Fruit fly (Drosophila melanogaster) whole organism, pupa: ENCODE results near the gene CG11811.

Experiments
- CG10348 ChIP-seq: fragments of 200-800 bp; sonication (Bioruptor generic); IDR thresholded peaks from 2 replicates; pipeline ENCODE4 v1.3.6; 2022; ENCODE audit warnings: missing biosample characterization, missing genetic modification characterization
- CG12605 ChIP-seq: fragments of 200-800 bp; sonication (Bioruptor generic); IDR thresholded peaks from 2 replicates; pipeline ENCODE4 v1.3.6; 2022; ENCODE audit warnings: missing biosample characterization, missing genetic modification characterization
- CG13204 ChIP-seq: fragments of 200-800 bp; sonication (Bioruptor generic); optimal IDR thresholded peaks from 2 replicates; lab custom pipeline; 2018; ENCODE audit warnings: missing biosample characterization, mild to moderate bottlenecking, missing genetic modification characterization, moderate library complexity
- CG14655 ChIP-seq: fragments of 200-800 bp; sonication (Bioruptor generic); optimal IDR thresholded peaks from 3 replicates; lab custom pipeline; 2017; ENCODE audit warnings: mild to moderate bottlenecking, missing biosample characterization, missing genetic modification reagents, missing genetic modification characterization
- CG15710 ChIP-seq: fragments of 200-800 bp; sonication (Bioruptor generic); optimal IDR thresholded peaks from 2 replicates; lab custom pipeline; 2018; ENCODE audit warnings: missing biosample characterization, mild to moderate bottlenecking, missing genetic modification characterization, moderate library complexity
- CG17806 ChIP-seq: fragments of 200-800 bp; sonication (Bioruptor generic); optimal IDR thresholded peaks from 2 replicates; lab custom pipeline; 2018; ENCODE audit warnings: missing biosample characterization, mild to moderate bottlenecking, missing genetic modification characterization, moderate library complexity
- CG32121 ChIP-seq: fragments of 200-800 bp; sonication (Bioruptor generic); IDR thresholded peaks from 2 replicates; pipeline ENCODE4 v1.3.6; 2022; ENCODE audit warnings: missing biosample characterization, missing genetic modification characterization
- CG34367 ChIP-seq: fragments of 200-800 bp; sonication (Bioruptor generic); optimal IDR thresholded peaks from 2 replicates; lab custom pipeline; 2018; ENCODE audit warnings: missing biosample characterization, mild to moderate bottlenecking, missing genetic modification characterization
- CG4496 ChIP-seq: fragments of 200-800 bp; sonication (Bioruptor generic); IDR thresholded peaks from 3 replicates; pipeline ENCODE4 v1.3.6; 2022; ENCODE audit warnings: missing biosample characterization, missing genetic modification characterization
- CG8159 ChIP-seq: fragments of 200-800 bp; sonication (Bioruptor generic); optimal IDR thresholded peaks from 3 replicates; lab custom pipeline; 2018; ENCODE audit warnings: missing biosample characterization, mild to moderate bottlenecking, missing genetic modification characterization, moderate library complexity
- CG8301 ChIP-seq: fragments of 200-800 bp; sonication (Bioruptor generic); optimal IDR thresholded peaks from 2 replicates; lab custom pipeline; 2018; ENCODE audit warnings: missing biosample characterization, mild to moderate bottlenecking, missing genetic modification characterization
- CG9948 ChIP-seq: fragments of 200-800 bp; sonication (Bioruptor generic); optimal IDR thresholded peaks from 2 replicates; lab custom pipeline; 2018; ENCODE audit warnings: missing biosample characterization, mild to moderate bottlenecking, missing genetic modification characterization, moderate library complexity
- D1 ChIP-seq: fragments of 200-800 bp; sonication (Bioruptor generic); optimal IDR thresholded peaks from 2 replicates; lab custom pipeline; 2018; ENCODE audit warnings: missing biosample characterization, mild to moderate bottlenecking, missing genetic modification characterization, moderate library complexity
- EcR ChIP-seq: fragments of 200-800 bp; sonication (Bioruptor generic); optimal IDR thresholded peaks from 3 replicates; lab custom pipeline; 2019; ENCODE audit warnings: missing biosample characterization, missing genetic modification characterization, mild to moderate bottlenecking, moderate library complexity, missing genetic modification reagents
- Ets98B ChIP-seq: fragments of 200-800 bp; sonication (Bioruptor generic); IDR thresholded peaks from 2 replicates; pipeline ENCODE4 v1.3.6; 2022; ENCODE audit warnings: missing biosample characterization, missing genetic modification characterization
- Pif1A ChIP-seq: fragments of 200-800 bp; sonication (Bioruptor generic); optimal IDR thresholded peaks from 3 replicates; lab custom pipeline; 2016; ENCODE audit warnings: missing biosample characterization, missing genetic modification characterization
- Pif1B ChIP-seq: fragments of 200-800 bp; sonication (Bioruptor generic); optimal IDR thresholded peaks from 3 replicates; lab custom pipeline; 2016; ENCODE audit warnings: missing biosample characterization, missing genetic modification characterization
- Snoo ChIP-seq: fragments of 200-800 bp; sonication (Bioruptor generic); optimal IDR thresholded peaks from 3 replicates; lab custom pipeline; 2017; ENCODE audit warnings: missing biosample characterization, mild to moderate bottlenecking, missing genetic modification characterization, inconsistent platforms
- fd96Ca ChIP-seq: fragments of 200-800 bp; sonication (Bioruptor generic); IDR thresholded peaks from 3 replicates; pipeline ENCODE4 v1.3.6; 2022; ENCODE audit warnings: missing biosample characterization, missing genetic modification characterization
- gl ChIP-seq: fragments of 200-800 bp; sonication (Bioruptor generic); optimal IDR thresholded peaks from 2 replicates; lab custom pipeline; 2018; ENCODE audit warnings: missing biosample characterization, mild to moderate bottlenecking, missing genetic modification characterization
- rn ChIP-seq: fragments of 200-800 bp; sonication (Bioruptor generic); IDR thresholded peaks from 2 replicates; pipeline ENCODE4 v1.3.6; 2022; ENCODE audit warnings: missing biosample characterization, missing genetic modification characterization

Gene CG11811

DNA sequence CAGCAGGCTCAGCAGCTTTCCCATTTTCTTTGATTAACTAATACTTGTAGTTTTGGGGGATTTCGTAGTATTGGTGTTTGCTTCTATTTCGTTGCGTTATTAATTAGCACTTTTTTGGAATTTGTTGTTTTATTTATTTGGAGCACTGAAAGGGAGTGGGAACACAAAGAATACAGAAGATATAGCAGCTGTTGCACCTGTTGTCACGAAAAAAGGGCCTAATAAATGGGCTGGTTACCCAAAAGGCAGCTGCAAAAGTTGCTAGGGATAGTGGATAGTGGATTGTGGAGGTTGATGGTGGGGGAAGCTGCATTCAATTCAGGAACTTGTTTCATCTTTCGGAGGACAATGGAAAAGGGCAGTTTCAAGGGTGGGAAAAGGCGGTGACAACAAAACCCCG, 31.3 kb upstream of the CG11811 start:
- TF ChIP-seq Pif1A (GFP tag; lab: Kevin White, UChicago) (no peak), fd96Ca (no peak), CG13204 (no peak), gl (tag; lab: Kevin White, UChicago) (no peak), Pif1B (GFP tag; lab: Kevin White, UChicago) (no peak), Snoo (no peak), CG8159 (no peak), CG17806 (tag; lab: Kevin White, UChicago) (no peak), CG12605 (GFP tag; lab: Robert Waterston, UW) (no peak), EcR (GFP tag; lab: Kevin White, UChicago) (no peak), CG34367 (no peak), CG9948 (no peak), CG8301 (tag; lab: Kevin White, UChicago) (no peak), CG14655 (no peak), CG10348 (GFP tag; lab: Robert Waterston, UW) (no peak), D1 (tag; lab: Kevin White, UChicago) (no peak), CG15710 (tag; lab: Kevin White, UChicago) (no peak), rn (GFP tag; lab: Robert Waterston, UW) (no peak)

DNA sequence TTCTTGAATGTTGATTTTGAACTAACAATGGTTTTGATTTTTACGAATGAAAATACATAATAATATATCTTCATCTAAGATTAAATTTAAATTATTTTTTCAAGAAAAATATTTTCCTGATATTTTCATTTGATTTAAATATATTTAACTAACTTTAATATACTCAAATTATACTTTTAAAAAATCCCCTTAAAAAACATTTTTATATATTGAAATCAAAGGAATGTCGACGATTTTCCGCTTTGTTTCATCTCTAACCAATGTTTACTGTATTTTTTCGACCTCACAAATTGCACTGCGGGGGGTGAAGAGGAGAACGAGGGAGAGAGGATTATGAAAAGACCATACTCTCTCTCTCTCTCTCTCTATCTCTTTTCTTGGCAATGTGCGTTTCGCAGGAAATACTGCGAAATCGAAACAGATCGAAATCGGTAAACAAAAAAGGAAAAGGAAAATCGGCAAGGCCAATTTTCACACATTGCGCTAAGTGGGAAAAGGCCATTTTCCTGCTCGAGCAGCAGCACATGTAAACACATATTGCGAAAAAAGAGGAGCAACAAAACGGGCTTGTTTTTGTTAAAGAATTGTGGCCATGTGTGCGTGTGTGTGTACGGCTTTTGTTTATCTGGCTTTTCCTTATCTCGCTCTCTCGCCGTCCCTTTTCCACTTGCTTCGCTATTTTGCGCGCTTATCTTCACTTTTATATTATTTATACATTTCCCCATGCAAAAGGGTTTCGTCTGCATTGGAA, 30.7 kb upstream of the CG11811 start:
- TF ChIP-seq CG10348 (GFP tag; lab: Robert Waterston, UW) (no peak), gl (tag; lab: Kevin White, UChicago) (no peak), CG14655 (no peak), CG34367 (peak; percentile 12), CG8159 (peak; percentile 10), CG12605 (GFP tag; lab: Robert Waterston, UW) (no peak), CG13204 (no peak), CG4496 (GFP tag; lab: Robert Waterston, UW) (no peak)

DNA sequence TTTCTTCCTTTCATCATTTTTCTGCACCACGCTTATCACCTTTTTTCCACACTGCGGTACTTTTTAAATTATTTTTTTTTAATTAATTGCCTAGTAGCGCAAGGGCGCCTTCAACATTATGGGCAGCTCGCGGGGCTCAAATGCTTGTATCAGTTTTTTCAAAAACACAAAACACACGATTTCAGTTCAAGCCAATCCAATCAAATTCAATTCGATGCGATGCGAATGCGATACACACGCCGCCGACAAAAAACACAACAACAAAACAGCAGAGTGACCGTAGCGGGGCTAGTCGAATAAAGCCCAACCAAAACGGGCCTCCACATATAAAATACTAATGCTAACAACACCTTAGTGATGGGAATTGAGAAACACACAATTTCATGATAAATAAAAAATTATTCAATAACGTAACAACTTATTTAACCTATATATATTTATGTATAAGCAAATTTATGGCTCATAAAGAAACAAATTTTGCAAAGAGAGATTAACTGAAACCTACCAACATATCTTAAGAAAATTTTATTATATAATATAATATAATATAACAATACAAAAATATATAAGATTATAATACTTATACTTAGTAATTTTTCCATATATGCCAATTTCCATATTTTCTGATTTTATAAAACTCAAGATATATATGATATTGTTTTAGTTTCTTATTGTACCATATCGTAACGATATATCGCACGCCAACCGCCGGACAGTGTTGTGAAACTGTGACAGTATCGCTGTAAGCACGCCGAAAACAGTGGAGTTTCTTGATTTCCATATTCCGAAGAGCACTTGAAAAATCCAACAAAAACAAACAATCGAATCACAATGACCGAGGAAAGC, 29.9 kb upstream of the CG11811 start, which contains the start of the genes CG32066 and CG8003:
TSS of gene CG32066 (minus strand) at position 270 of the 846 bp plus-strand sequence.
TSS of gene CG8003 (plus strand) at position 732 of the 846 bp plus-strand sequence.
- TF ChIP-seq D1 (tag; lab: Kevin White, UChicago) = peak; percentile 62
- TF ChIP-seq CG12605 (GFP tag; lab: Robert Waterston, UW) = no peak
- TF ChIP-seq gl (tag; lab: Kevin White, UChicago) = no peak
- peak; percentile 23; the same call in 1 of the 2 replicates for TF ChIP-seq Ets98B (GFP tag; lab: Robert Waterston, UW)
- TF ChIP-seq fd96Ca = peak; percentile 13; the same call in 1 of the 3 replicates
- TF ChIP-seq rn (GFP tag; lab: Robert Waterston, UW) = no peak
- no peak for TF ChIP-seq CG14655
- TF ChIP-seq CG4496 (GFP tag; lab: Robert Waterston, UW) = peak; percentile 31; the same call in 2 of the 3 replicates
- TF ChIP-seq CG17806 (tag; lab: Kevin White, UChicago) = no peak
- peak; percentile 49; the same call in 1 of the 2 replicates for TF ChIP-seq CG32121 (GFP tag; lab: Robert Waterston, UW)
- TF ChIP-seq Pif1A (GFP tag; lab: Kevin White, UChicago) = peak; percentile 42
- peak; percentile 36 for TF ChIP-seq CG15710 (tag; lab: Kevin White, UChicago)
- TF ChIP-seq CG13204 = no peak
- TF ChIP-seq Pif1B (GFP tag; lab: Kevin White, UChicago) = peak; percentile 19
- TF ChIP-seq CG9948 = no peak
- TF ChIP-seq CG8301 (tag; lab: Kevin White, UChicago) = peak; percentile 9
- no peak for TF ChIP-seq CG10348 (GFP tag; lab: Robert Waterston, UW)
- no peak for TF ChIP-seq Snoo
- TF ChIP-seq CG34367 = no peak
- TF ChIP-seq CG8159 = no peak
- TF ChIP-seq EcR (GFP tag; lab: Kevin White, UChicago) = peak; percentile 45

DNA sequence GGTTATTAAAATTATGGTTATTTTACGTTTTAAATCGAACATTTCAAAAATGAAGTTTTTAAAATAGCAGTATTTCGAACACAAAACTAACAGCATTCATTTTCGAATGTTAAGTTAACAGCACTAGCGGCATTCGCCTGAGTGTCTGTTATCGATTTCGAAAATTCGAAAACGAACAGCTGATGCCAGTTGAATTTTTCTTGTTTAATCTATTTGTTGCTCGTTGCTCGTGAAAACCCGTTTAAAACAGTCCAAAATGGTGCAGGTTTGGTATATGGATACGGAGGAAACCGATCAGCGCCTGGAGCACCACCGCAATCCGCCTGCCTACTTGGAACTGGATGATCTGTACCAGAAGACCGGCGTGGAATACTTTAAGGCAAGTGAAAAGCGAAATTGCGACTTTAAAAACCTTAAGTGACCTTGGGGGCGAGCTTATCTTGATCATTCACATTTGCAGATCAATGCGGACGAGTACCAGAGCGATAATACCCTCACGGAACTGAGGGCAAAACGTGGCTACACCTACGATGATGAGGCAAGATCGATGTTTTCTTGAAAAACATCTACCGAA, 27.5 kb upstream of the CG11811 start, which contains the start of gene Adi1:
TSS of gene Adi1 (plus strand) at position 187 of the 574 bp plus-strand sequence.
- TF ChIP-seq CG17806 (tag; lab: Kevin White, UChicago) (no peak), CG9948 (no peak), EcR (GFP tag; lab: Kevin White, UChicago) (peak; percentile 22)

dm6 chr3L:10664511-10665062, 26.2 kb upstream of the CG11811 start, which contains the start of gene simj:
TSS of gene simj (plus strand) at chr3L:10664739.
- TF ChIP-seq CG8301 (tag; lab: Kevin White, UChicago) (peak; percentile 34), CG34367 (peak; percentile 35), CG32121 (GFP tag; lab: Robert Waterston, UW) (peak; percentile 71), Pif1A (GFP tag; lab: Kevin White, UChicago) (peak; percentile 49), CG8159 (peak; percentile 40), Pif1B (GFP tag; lab: Kevin White, UChicago) (peak; percentile 34), CG17806 (tag; lab: Kevin White, UChicago) (no peak), CG13204 (peak; percentile 69), CG9948 (peak; percentile 6), CG15710 (tag; lab: Kevin White, UChicago) (peak; percentile 52), gl (tag; lab: Kevin White, UChicago) (peak; percentile 41), EcR (GFP tag; lab: Kevin White, UChicago) (peak; percentile 22), rn (GFP tag; lab: Robert Waterston, UW) (0 out of 2 replicates have a peak, but pooled peaks have one; percentile 35), D1 (tag; lab: Kevin White, UChicago) (no peak), CG4496 (GFP tag; lab: Robert Waterston, UW) (peak; percentile 72), CG14655 (peak; percentile 16), CG10348 (GFP tag; lab: Robert Waterston, UW) (no peak), CG12605 (GFP tag; lab: Robert Waterston, UW) (peak; percentile 62; the same call in 1 of the 2 replicates), Ets98B (GFP tag; lab: Robert Waterston, UW) (peak; percentile 69), Snoo (peak; percentile 52), fd96Ca (peak; percentile 76)
